Worm (Caenorhabditis elegans): Measurements from ENCODE around the gene C33A11.2.

DNA sequence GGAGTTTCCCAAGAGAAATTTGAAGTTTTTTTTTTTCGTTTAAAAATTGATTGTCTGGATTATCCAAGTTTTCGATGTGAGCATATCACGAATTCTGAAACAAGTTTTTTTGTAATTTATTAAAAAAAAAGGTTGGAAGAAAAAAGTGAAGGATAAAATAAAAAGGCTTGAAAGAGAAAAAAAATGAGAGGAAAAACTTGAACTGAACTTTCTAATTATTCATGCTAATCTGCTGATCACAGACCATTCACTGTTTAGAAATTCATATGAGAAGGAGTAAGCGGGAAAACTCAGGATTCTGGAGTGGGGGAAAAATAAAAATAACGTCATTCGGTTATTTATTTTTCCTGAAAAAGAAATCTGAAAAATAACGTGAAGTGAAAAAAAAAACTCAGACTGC lies 11.9 kb downstream of the C33A11.2 start, which contains the start of gene svh-5:
- TF ChIP-seq dpl-1 (GFP tag; optimal IDR thresholded peaks at IDR 0.05) = no peak
- TF ChIP-seq nfya-1 (tag; optimal IDR thresholded peaks at IDR 0.05; ENCODE audit: borderline replicate concordance, insufficient read depth) = no peak
- no peak for TF ChIP-seq ceh-58 (GFP tag; IDR thresholded peaks at IDR 0.05)
- TF ChIP-seq sea-2 (GFP tag; IDR thresholded peaks at IDR 0.05) = no peak
- no peak for TF ChIP-seq F57C9.4 (tag; optimal IDR thresholded peaks at IDR 0.05)
- no peak for TF ChIP-seq madf-6 (GFP tag; IDR thresholded peaks at IDR 0.05)
- TF ChIP-seq snpc-4 (GFP tag; optimal IDR thresholded peaks at IDR 0.05) = no peak
- TF ChIP-seq snpc-4 (tag; optimal IDR thresholded peaks at IDR 0.05) = no peak
- TF ChIP-seq efl-1 (GFP tag; optimal IDR thresholded peaks at IDR 0.05) = no peak
- TF ChIP-seq let-607 (tag; optimal IDR thresholded peaks at IDR 0.05) = no peak
